Fruit fly (Drosophila melanogaster): ENCODE results near the gene CG17193.

The CG17193 gene

dm6 chr3R:20031764-20032079, 24.2 kb downstream of the CG17193 start, which contains the start of gene idc (continued):
- TF ChIP-seq CG4707 (GFP tag; optimal IDR thresholded peaks at IDR 0.05) (no peak), Sry-δ (GFP tag; optimal IDR thresholded peaks at IDR 0.05) (no peak), bigmax (GFP tag; optimal IDR thresholded peaks at IDR 0.05) (no peak), pzg (GFP tag; optimal IDR thresholded peaks at IDR 0.05) (peak; percentile 10), Gug (GFP tag; IDR thresholded peaks at IDR 0.05) (no peak), Gsc (GFP tag; IDR thresholded peaks at IDR 0.05) (no peak), HmgZ (tag; optimal IDR thresholded peaks at IDR 0.05) (no peak), B-H2 (GFP tag; optimal IDR thresholded peaks at IDR 0.05) (no peak), CG7745 (tag; optimal IDR thresholded peaks at IDR 0.05) (no peak), CTCF (GFP tag; optimal IDR thresholded peaks at IDR 0.05) (no peak), CG17802 (tag; optimal IDR thresholded peaks at IDR 0.05) (peak; percentile 32), CG9437 (GFP tag; optimal IDR thresholded peaks at IDR 0.05) (peak; percentile 47), wek (GFP tag; optimal IDR thresholded peaks at IDR 0.05) (peak; percentile 93), CG3838 (GFP tag; optimal IDR thresholded peaks at IDR 0.05) (no peak), CG10366 (GFP tag; IDR thresholded peaks at IDR 0.05) (no peak), Med (GFP tag) (peak; percentile 71), CG10654 (GFP tag; optimal IDR thresholded peaks at IDR 0.05) (no peak), nom (GFP tag; optimal IDR thresholded peaks at IDR 0.05) (no peak), cad (GFP tag; optimal IDR thresholded peaks at IDR 0.05) (peak; percentile 20), gro (GFP tag; optimal IDR thresholded peaks at IDR 0.05) (no peak), NK7.1 (GFP tag; optimal IDR thresholded peaks at IDR 0.05) (no peak), Atf-2 (GFP tag; optimal IDR thresholded peaks at IDR 0.05) (no peak), CG18011 (GFP tag; optimal IDR thresholded peaks at IDR 0.05) (no peak), MTF-1 (GFP tag; optimal IDR thresholded peaks at IDR 0.05; ENCODE audit: borderline replicate concordance) (no peak), sc (optimal IDR thresholded peaks at IDR 0.05) (no peak), sc (GFP tag; optimal IDR thresholded peaks at IDR 0.05) (no peak), dysf (GFP tag; IDR thresholded peaks at IDR 0.05) (no peak), CG3281 (GFP tag; optimal IDR thresholded peaks at IDR 0.05) (no peak), Chrac-16 (GFP tag; optimal IDR thresholded peaks at IDR 0.05) (no peak), CG3995 (GFP tag; optimal IDR thresholded peaks at IDR 0.05) (no peak), Dref (GFP tag; IDR thresholded peaks at IDR 0.05) (0 out of 2 replicates have a peak, but pooled peaks have one; percentile 25), HLHmδ (GFP tag; optimal IDR thresholded peaks at IDR 0.05) (no peak), Doc3 (GFP tag; IDR thresholded peaks at IDR 0.05; ENCODE audit: partially characterized antibody) (no peak), crol (GFP tag; IDR thresholded peaks at IDR 0.05) (no peak), Jarid2 (GFP tag; optimal IDR thresholded peaks at IDR 0.05) (no peak), CG6254 (GFP tag; optimal IDR thresholded peaks at IDR 0.05) (peak; percentile 99), Dfd (GFP tag; optimal IDR thresholded peaks at IDR 0.05) (no peak), gt (GFP tag; IDR thresholded peaks at IDR 0.05) (no peak), Stat92E (GFP tag; optimal IDR thresholded peaks at IDR 0.05) (no peak)

- TF ChIP-seq CG16813 (GFP tag; IDR thresholded peaks at IDR 0.05; ENCODE audit: partially characterized antibody) = no peak
- TF ChIP-seq kni (GFP tag; optimal IDR thresholded peaks at IDR 0.05) = no peak
- peak; percentile 51; the same call in 2 of the 3 replicates for TF ChIP-seq CG34422 (GFP tag; IDR thresholded peaks at IDR 0.05)
- TF ChIP-seq vvl (GFP tag; IDR thresholded peaks at IDR 0.05) = peak; percentile 24; the same call in 1 of the 2 replicates
- peak; percentile 22 for TF ChIP-seq CG3065 (GFP tag; optimal IDR thresholded peaks at IDR 0.05)
- no peak for TF ChIP-seq gt (GFP tag; IDR thresholded peaks at IDR 0.05)
- TF ChIP-seq bcd (GFP tag; optimal IDR thresholded peaks at IDR 0.05) = peak; percentile 79
- TF ChIP-seq grau (tag; optimal IDR thresholded peaks at IDR 0.05) = peak; percentile 99
- peak; percentile 8 for TF ChIP-seq kah (GFP tag; optimal IDR thresholded peaks at IDR 0.05)
- TF ChIP-seq sd (tag; optimal IDR thresholded peaks at IDR 0.05) = peak; percentile 14
- peak; percentile 20; the same call in 1 of the 3 replicates for TF ChIP-seq ci (GFP tag; IDR thresholded peaks at IDR 0.05)
- TF ChIP-seq dimm (GFP tag; IDR thresholded peaks at IDR 0.05) = no peak
- TF ChIP-seq CG17568 (GFP tag; optimal IDR thresholded peaks at IDR 0.05) = no peak
- peak; percentile 25 for TF ChIP-seq CG12299 (tag; optimal IDR thresholded peaks at IDR 0.05)
- TF ChIP-seq gfzf (GFP tag; optimal IDR thresholded peaks at IDR 0.05) = no peak
Observed at dm6 chr3R:20031043-20031763, 24.7 kb downstream of the CG17193 start, which contains the start of gene trem. TSS of gene trem (minus strand) at chr3R:20031309.

Measured in whole organism, embryonic.